Worm (Caenorhabditis elegans): Measurements from ENCODE around the gene srj-55.
A peak's percentile ranks its signal among the peaks of the same experiment; 100 is the strongest.

Gene srj-55

DNA sequence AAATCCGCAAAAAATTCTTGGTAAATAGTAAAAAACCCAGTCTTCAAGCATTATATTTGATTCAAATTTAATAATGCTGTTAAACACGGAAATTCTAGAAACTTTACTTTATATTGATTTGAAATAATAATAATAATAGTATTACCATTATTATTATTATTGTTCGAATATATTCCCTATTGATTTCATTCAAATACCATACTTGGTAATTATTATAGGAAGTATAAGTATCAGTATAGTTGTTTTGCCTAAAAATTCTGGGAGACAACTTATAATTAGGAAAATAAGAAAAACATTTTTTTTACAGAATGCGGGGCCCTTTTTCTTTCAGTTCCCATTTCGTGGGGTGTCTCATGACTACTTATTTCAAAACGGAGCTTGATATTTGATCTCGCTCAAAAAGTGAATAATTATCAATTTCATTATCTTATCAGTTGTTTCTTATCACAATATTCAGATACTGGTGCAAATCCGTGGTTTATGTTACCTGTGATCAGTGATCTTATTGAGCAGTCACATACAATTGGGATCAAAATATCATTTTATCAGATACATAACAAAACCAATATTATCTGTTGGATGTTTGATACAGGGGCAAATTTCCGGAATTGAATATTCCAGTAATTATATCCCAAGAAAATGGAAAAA lies 9.3 kb downstream of the srj-55 start, which contains the start of gene srj-49:
TSS of gene srj-49 (minus strand) at position 51 of the 648 bp plus-strand sequence.
- TF ChIP-seq lin-39 (tag; optimal IDR thresholded peaks at IDR 0.05) (no peak), ama-1 (optimal IDR thresholded peaks at IDR 0.05) (no peak), fos-1 (tag; optimal IDR thresholded peaks at IDR 0.05) (peak; percentile 65), sma-9 (GFP tag; optimal IDR thresholded peaks at IDR 0.05) (peak; percentile 51), sma-9 (tag; optimal IDR thresholded peaks at IDR 0.05) (no peak)

DNA sequence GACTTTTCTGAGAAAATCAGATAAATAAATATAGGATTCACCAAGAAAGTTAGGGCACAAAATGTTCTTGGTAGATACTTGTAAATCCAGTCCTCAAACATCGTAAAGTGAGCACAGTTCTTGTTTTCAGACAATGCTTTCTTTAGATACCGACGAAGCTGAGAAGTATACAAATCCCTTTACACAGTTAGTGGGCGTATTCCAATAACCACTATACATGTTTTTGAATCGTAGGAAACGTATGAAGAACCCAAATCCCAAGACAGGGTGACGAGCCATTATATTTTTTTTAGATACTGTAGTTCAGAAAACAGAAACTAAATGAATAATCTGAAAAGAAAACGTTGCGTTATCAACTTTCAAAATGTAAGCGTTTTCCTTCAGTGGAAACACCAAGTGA lies 12.0 kb downstream of the srj-55 start, which contains the start of gene srj-44:
TSS of gene srj-44 (minus strand) at position 101 of the 400 bp plus-strand sequence.
- TF ChIP-seq aly-2 (tag; optimal IDR thresholded peaks at IDR 0.05) (no peak), lin-39 (tag; optimal IDR thresholded peaks at IDR 0.05) (no peak), fos-1 (tag; optimal IDR thresholded peaks at IDR 0.05) (no peak), nhr-21 (tag; optimal IDR thresholded peaks at IDR 0.05) (no peak), lin-13 (GFP tag; optimal IDR thresholded peaks at IDR 0.05) (no peak), lin-11 (tag; optimal IDR thresholded peaks at IDR 0.05) (no peak), nhr-25 (tag; optimal IDR thresholded peaks at IDR 0.05) (no peak), alr-1 (tag; optimal IDR thresholded peaks at IDR 0.05) (no peak), nhr-23 (tag; optimal IDR thresholded peaks at IDR 0.05) (no peak), ceh-16 (tag; optimal IDR thresholded peaks at IDR 0.05) (no peak), nhr-12 (tag; optimal IDR thresholded peaks at IDR 0.05) (no peak), egl-27 (tag; optimal IDR thresholded peaks at IDR 0.05) (no peak), snpc-4 (tag; optimal IDR thresholded peaks at IDR 0.05) (no peak), sma-9 (GFP tag; optimal IDR thresholded peaks at IDR 0.05) (no peak), sma-9 (tag; optimal IDR thresholded peaks at IDR 0.05) (no peak), unc-62 (GFP tag; optimal IDR thresholded peaks at IDR 0.05) (no peak), R02D3.7 (tag; optimal IDR thresholded peaks at IDR 0.05) (no peak), nhr-77 (tag; optimal IDR thresholded peaks at IDR 0.05) (no peak), ama-1 (optimal IDR thresholded peaks at IDR 0.05) (no peak), mab-5 (tag; optimal IDR thresholded peaks at IDR 0.05) (no peak), elt-1 (tag; optimal IDR thresholded peaks at IDR 0.05) (no peak)

DNA sequence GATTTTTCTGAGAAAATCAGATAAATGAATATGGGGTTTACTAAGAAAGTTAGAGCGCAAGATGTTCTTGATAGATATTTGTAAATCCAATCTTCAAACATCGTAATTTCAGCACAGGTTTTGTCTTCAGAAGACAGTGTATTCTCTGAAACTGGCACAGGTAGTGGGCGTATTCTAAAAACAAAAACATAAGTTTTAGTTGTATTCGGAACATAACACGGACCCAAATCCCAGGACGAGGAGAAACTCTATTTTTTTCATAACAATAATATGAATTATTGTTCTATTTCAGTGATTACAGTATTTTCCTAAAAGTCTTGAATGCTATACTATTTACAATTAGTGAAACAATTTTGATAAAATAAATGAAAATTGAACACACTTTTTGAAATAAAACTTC lies 21.2 kb downstream of the srj-55 start, which contains the start of gene srj-45:
TSS of gene srj-45 (minus strand) at position 101 of the 400 bp plus-strand sequence.
- no peak for TF ChIP-seq zag-1 (tag; optimal IDR thresholded peaks at IDR 0.05)
- TF ChIP-seq F13H6.1 (tag; optimal IDR thresholded peaks at IDR 0.05): no peak
- no peak for TF ChIP-seq mbf-1 (tag; optimal IDR thresholded peaks at IDR 0.05)
- no peak for TF ChIP-seq fos-1 (tag; optimal IDR thresholded peaks at IDR 0.05)
- TF ChIP-seq Y55F3AM.14 (GFP tag; optimal IDR thresholded peaks at IDR 0.05): no peak
- no peak for TF ChIP-seq elt-1 (tag; optimal IDR thresholded peaks at IDR 0.05)
- no peak for TF ChIP-seq peb-1 (tag; optimal IDR thresholded peaks at IDR 0.05)
- TF ChIP-seq ama-1 (optimal IDR thresholded peaks at IDR 0.05): no peak
- no peak for TF ChIP-seq aly-2 (tag; optimal IDR thresholded peaks at IDR 0.05)
- no peak for TF ChIP-seq nhr-237 (tag; optimal IDR thresholded peaks at IDR 0.05)
- TF ChIP-seq nhr-6 (tag; optimal IDR thresholded peaks at IDR 0.05): no peak
- TF ChIP-seq mab-5 (tag; optimal IDR thresholded peaks at IDR 0.05): no peak
- TF ChIP-seq dmd-4 (tag; optimal IDR thresholded peaks at IDR 0.05): no peak
- TF ChIP-seq nhr-25 (tag; optimal IDR thresholded peaks at IDR 0.05): no peak
- TF ChIP-seq elt-3 (tag; optimal IDR thresholded peaks at IDR 0.05): no peak
- TF ChIP-seq skn-1 (tag; optimal IDR thresholded peaks at IDR 0.05): no peak

DNA sequence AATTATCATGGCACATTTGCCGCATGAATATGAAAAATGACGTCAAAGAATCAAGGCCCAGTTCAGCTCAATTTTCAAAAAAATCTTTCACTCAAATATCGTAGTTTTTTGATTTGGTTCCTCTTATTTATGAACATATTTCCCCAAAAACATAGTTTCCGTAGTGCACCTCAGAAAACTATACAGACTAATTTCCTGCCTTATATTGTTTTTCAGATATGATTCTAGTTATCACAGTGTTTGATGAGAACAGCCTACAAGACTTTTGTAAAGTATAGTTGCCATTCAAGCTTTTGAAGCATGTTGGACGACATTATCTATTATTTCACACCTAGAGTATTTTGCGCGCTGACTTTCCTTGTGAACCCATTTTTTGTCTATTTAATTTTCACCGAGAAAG lies 25.1 kb downstream of the srj-55 start, which contains the start of gene srj-50:
TSS of gene srj-50 (plus strand) at position 301 of the 400 bp plus-strand sequence.
- TF ChIP-seq snpc-4 (tag; optimal IDR thresholded peaks at IDR 0.05): no peak
- no peak for TF ChIP-seq unc-55 (GFP tag; optimal IDR thresholded peaks at IDR 0.05)
- no peak for TF ChIP-seq sma-9 (GFP tag; optimal IDR thresholded peaks at IDR 0.05)
- TF ChIP-seq sma-9 (tag; optimal IDR thresholded peaks at IDR 0.05): no peak

DNA sequence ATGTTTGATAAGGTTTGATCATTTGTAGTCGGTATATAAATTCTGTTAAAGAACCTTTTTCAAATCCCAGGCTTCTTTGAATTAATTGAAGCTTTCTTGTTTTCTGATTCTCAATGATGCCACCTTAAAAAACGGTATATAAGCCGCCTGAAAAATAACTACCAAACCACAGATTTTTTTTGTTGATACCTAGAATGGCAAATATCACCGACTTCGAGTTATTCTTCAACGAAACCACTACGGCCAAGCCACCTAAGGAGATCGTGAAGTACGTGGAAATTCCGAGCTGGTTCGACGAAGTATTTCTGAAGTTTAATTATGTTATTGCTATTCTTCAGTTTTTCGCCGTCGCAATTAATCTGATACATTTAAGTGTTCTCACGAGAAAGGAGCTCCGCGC lies 26.9 kb downstream of the srj-55 start, which contains the start of gene srw-2:
TSS of gene srw-2 (plus strand) at position 62 of the 400 bp plus-strand sequence.
- TF ChIP-seq lsy-2 (tag; optimal IDR thresholded peaks at IDR 0.05) (no peak), mbf-1 (tag; optimal IDR thresholded peaks at IDR 0.05) (no peak), nhr-129 (tag; optimal IDR thresholded peaks at IDR 0.05) (no peak), sma-3 (GFP tag; optimal IDR thresholded peaks at IDR 0.05) (no peak), ama-1 (optimal IDR thresholded peaks at IDR 0.05) (no peak), nhr-10 (tag; optimal IDR thresholded peaks at IDR 0.05) (no peak), lin-39 (tag; optimal IDR thresholded peaks at IDR 0.05) (no peak), mdl-1 (tag; optimal IDR thresholded peaks at IDR 0.05) (no peak), zag-1 (tag; optimal IDR thresholded peaks at IDR 0.05) (no peak), aly-2 (tag; optimal IDR thresholded peaks at IDR 0.05) (no peak), sem-4 (tag; optimal IDR thresholded peaks at IDR 0.05) (no peak), mab-5 (tag; optimal IDR thresholded peaks at IDR 0.05) (no peak), lin-13 (GFP tag; optimal IDR thresholded peaks at IDR 0.05) (no peak), nhr-11 (tag; optimal IDR thresholded peaks at IDR 0.05) (no peak), elt-3 (tag; optimal IDR thresholded peaks at IDR 0.05) (no peak), egl-27 (tag; optimal IDR thresholded peaks at IDR 0.05) (no peak), skn-1 (tag; optimal IDR thresholded peaks at IDR 0.05) (no peak), ceh-82 (tag; optimal IDR thresholded peaks at IDR 0.05) (no peak)
